Fruit fly (Drosophila melanogaster) S2 (cell line): ENCODE data around the gene CadN2.

Experiments used
- CG8478 ChIP-seq: fragments of >200 bp; optimal IDR thresholded peaks from 2 replicates; lab custom pipeline; 2018
- CTCF ChIP-seq, 2 experiments: fragments of >200 bp; optimal IDR thresholded peaks; 2 replicates each; lab custom pipeline; 2018

dm6 chr2L:17743735-17744134 is 131.3 kb downstream of the CadN2 start:
- TF ChIP-seq CG8478 (lab: Kevin White, UChicago) (no peak), CTCF (optimal IDR thresholded peaks at IDR 0.05; lab: Kevin White, UChicago) (no peak)
